Worm (Caenorhabditis elegans) whole organism, late embryonic: ENCODE results near the gene asp-13.

Source experiments
- ceh-14 ChIP-seq: sonication (generic microtip); optimal IDR thresholded peaks from 2 replicates; lab custom pipeline; 2016; ENCODE audit warnings: missing genotype, missing genetic modification characterization, missing compliant biosample characterization
- hlh-30 ChIP-seq: sonication (generic microtip); optimal IDR thresholded peaks from 2 replicates; lab custom pipeline; 2017; ENCODE audit warnings: antibody characterized with exemption, missing genetic modification characterization, missing compliant biosample characterization; ENCODE audit not compliant: insufficient read depth
- madf-2 ChIP-seq: sonication (generic microtip); optimal IDR thresholded peaks from 2 replicates; lab custom pipeline; 2017; ENCODE audit warnings: missing genetic modification characterization, missing compliant biosample characterization
- nfya-1 ChIP-seq: sonication (generic microtip); optimal IDR thresholded peaks from 2 replicates; lab custom pipeline; 2017; ENCODE audit warnings: missing genetic modification characterization, mild to moderate bottlenecking, missing compliant biosample characterization, antibody characterized with exemption, moderate library complexity
- pag-3 ChIP-seq: sonication (generic microtip); optimal IDR thresholded peaks from 2 replicates; lab custom pipeline; 2016; ENCODE audit warnings: missing compliant biosample characterization, missing genetic modification characterization, borderline replicate concordance
- rnt-1 ChIP-seq: sonication (generic microtip); optimal IDR thresholded peaks from 2 replicates; lab custom pipeline; 2016; ENCODE audit warnings: missing genetic modification characterization, missing compliant biosample characterization
- tbx-2 ChIP-seq: sonication (generic microtip); optimal IDR thresholded peaks from 2 replicates; lab custom pipeline; 2016; ENCODE audit warnings: missing genetic modification characterization, missing compliant biosample characterization

- no peak for TF ChIP-seq hlh-30 (tag; lab: Kevin White, UChicago)
- no peak for TF ChIP-seq ceh-14 (tag; lab: Kevin White, UChicago)
- TF ChIP-seq tbx-2: no peak
- TF ChIP-seq rnt-1 (tag; lab: Kevin White, UChicago): no peak
- no peak for TF ChIP-seq pag-3 (tag; lab: Kevin White, UChicago)
- no peak for TF ChIP-seq nfya-1 (tag; lab: Kevin White, UChicago)
- TF ChIP-seq madf-2: no peak
These were observed 11.7 kb upstream of the asp-13 start for ce11 chrV:8654460-8655419.
